Fruit fly (Drosophila melanogaster): ENCODE data around the gene CG12643.

- no peak for TF ChIP-seq CG33017 (tag; optimal IDR thresholded peaks at IDR 0.05)
- no peak for TF ChIP-seq CG7045 (GFP tag; optimal IDR thresholded peaks at IDR 0.05)
- TF ChIP-seq pad (GFP tag; optimal IDR thresholded peaks at IDR 0.05), result no peak
- TF ChIP-seq kay (GFP tag; ENCODE audit: borderline replicate concordance), result no peak
- TF ChIP-seq Clk (GFP tag; optimal IDR thresholded peaks at IDR 0.05), result no peak
- no peak for TF ChIP-seq ovo (GFP tag; optimal IDR thresholded peaks at IDR 0.05)
- no peak for TF ChIP-seq Crg-1 (GFP tag; optimal IDR thresholded peaks at IDR 0.05)
- TF ChIP-seq tj (GFP tag; optimal IDR thresholded peaks at IDR 0.05), result no peak
- TF ChIP-seq Mnt (GFP tag; optimal IDR thresholded peaks at IDR 0.05), result no peak
- TF ChIP-seq CG7101 (tag; optimal IDR thresholded peaks at IDR 0.05), result no peak
Measured at dm6 chrX:10307955-10308354, 42.9 kb upstream of the CG12643 start.

All from whole organism, adult.